Worm (Caenorhabditis elegans): Measurements from ENCODE around the gene Y59A8A.8.
"Not testable (repeated sequence)": the region's sequence is repeated elsewhere in the genome, so short reads cannot be mapped to it uniquely, and the experiment has no call there.

Y59A8A.8 gene

DNA sequence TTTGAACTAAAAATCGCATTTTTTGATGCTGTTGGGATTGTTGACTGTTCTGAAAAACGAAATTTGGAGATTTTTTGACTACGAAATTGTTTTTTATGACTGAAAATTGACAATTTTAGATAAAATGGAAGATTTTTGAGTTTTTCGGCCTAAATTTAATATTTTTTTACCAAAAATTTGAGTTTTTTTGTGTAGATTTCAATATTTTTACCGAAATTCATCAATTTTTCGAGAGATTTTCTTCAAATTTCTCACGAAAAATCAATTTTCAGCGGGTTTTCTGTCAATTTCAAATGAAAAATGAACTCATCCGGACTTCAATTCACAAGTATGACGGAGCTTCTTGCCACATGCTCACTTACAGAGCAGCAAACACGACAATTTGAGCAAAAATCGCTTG, at the start of gene Y59A8A.8:
Gene Y59A8A.8, plus strand, starts transcription at position 301 of the 400 bp plus-strand sequence.
- TF ChIP-seq unc-62 (GFP tag; optimal IDR thresholded peaks at IDR 0.05), result not testable (repeated sequence)

DNA sequence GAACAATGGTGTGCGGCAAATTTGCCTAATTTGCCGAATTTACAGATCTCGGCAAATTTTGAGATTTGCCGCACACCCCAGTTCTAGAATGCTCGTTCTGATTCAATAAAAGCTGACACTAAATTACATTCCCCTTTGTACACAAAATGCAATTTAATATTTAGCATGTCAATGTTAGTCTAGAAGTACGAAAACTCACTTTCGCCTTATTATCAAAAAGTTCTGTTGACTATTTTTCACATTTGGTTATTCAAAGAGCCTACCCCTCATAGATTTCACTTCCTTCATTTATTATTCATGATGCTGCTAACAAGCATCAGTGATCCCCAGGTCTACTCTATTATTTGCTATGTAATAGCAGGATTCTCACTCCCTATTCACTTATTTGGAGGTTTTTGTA, 46.8 kb upstream of the Y59A8A.8 start, which contains the start of gene srh-298:
Gene srh-298, plus strand, starts transcription at position 301 of the 400 bp plus-strand sequence.
- no peak for TF ChIP-seq unc-62 (GFP tag; optimal IDR thresholded peaks at IDR 0.05)

ce11 chrV:17819704-17820103, 45.7 kb upstream of the Y59A8A.8 start:
- no peak for TF ChIP-seq unc-62 (GFP tag; optimal IDR thresholded peaks at IDR 0.05)

ce11 chrV:17821805-17822204, 43.6 kb upstream of the Y59A8A.8 start, which contains the start of gene srh-300:
TSS of gene srh-300 (plus strand) at chrV:17822105.
- TF ChIP-seq unc-62 (GFP tag; optimal IDR thresholded peaks at IDR 0.05), result no peak

DNA sequence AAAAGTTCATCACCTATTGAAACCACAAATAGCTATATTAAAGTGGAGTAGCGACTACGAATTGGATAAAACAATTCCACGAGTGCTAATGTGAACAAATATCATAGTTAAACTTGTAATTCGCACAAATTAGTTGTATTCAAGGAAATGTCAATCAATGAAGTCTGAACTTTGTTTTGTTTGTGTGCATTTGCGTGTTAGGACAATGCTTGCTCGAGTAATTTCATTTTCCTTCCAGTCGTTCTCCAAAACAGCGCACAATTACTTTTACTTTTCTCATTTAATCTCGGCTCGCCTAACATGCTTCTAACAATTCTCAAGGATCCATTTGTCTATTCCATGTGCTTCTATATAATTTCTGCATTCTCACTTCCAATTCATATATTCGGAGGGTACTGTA, 40.8 kb upstream of the Y59A8A.8 start, which contains the start of gene srh-301:
Gene srh-301, plus strand, starts transcription at position 301 of the 400 bp plus-strand sequence.
- TF ChIP-seq unc-62 (GFP tag; optimal IDR thresholded peaks at IDR 0.05), result no peak

DNA sequence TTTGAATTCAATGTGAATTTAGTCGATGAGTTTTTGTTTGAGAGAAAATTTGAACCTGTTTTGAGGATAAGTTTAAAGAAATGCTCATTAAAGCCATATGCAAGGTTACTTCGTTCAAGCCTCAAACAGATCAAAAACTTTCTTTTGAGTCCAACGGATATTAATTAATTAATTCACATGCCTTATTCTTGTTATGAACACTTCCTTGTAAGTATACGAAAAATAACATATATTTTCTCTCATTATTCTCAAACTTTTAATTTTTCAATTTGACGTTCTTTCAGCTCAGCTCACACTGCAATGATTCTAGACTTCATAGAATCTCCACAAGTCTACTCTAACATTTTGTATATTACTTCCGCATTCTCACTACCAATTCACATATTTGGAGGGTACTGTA, 37.1 kb upstream of the Y59A8A.8 start, which contains the start of gene srh-304:
Gene srh-304, plus strand, starts transcription at position 301 of the 400 bp plus-strand sequence.
- no peak for TF ChIP-seq unc-62 (GFP tag; optimal IDR thresholded peaks at IDR 0.05)

DNA sequence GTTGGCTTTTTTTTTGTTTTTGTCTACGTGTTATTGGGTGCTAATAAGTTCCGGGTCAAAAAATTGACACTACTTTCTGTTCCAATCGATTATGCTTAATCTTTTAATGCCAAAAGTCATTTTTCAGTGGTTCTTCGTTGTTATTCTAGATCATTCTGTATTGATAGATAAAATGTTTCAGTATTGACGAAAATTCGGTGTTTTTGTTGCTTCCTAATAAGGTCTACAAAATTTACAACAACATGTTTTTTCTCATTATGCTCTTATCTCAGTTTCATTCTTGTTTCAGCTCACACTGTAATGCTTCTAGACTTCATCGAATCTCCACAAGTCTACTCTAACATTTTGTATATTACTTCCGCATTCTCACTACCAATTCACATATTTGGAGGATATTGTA, 34.1 kb upstream of the Y59A8A.8 start, which contains the start of gene srh-303:
Gene srh-303, plus strand, starts transcription at position 301 of the 400 bp plus-strand sequence.
- no peak for TF ChIP-seq unc-62 (GFP tag; optimal IDR thresholded peaks at IDR 0.05)

- TF ChIP-seq unc-62 (GFP tag; optimal IDR thresholded peaks at IDR 0.05), result no peak
Observed at ce11 chrV:17844106-17844505, 21.3 kb upstream of the Y59A8A.8 start, which contains the start of gene srh-286. TSS of gene srh-286 (minus strand) at chrV:17844206.

DNA sequence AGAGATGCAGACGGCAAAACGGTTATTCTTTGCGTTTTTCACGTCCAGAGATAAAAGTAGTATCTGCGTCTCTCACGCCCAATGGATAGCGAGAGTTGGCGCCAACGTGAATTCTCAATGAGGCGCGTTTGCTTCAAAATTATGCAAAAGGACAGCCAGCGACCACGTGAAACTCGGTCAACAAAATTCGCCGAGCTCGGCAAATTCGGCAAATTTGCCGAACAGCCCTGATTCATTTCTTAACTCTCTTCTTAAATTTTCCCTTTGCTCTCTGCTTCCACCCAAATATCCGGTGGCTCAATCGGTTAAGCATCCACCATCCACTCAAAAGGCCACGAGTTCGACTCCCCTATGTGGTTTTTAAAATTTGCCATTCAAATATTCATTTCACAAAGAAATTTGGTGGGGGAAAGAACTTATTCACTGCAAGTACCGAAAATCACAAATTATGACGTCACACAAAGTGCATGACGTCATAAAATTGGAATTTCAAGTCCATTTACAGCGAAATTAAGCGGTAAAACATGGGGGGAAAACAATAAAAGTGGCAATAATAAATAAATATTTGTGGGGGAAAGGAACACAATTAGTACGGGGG, 19.9 kb upstream of the Y59A8A.8 start:
- no peak for TF ChIP-seq unc-62 (GFP tag; optimal IDR thresholded peaks at IDR 0.05)

- no peak for TF ChIP-seq unc-62 (GFP tag; optimal IDR thresholded peaks at IDR 0.05)
Observed at ce11 chrV:17855889-17856288, 9.5 kb upstream of the Y59A8A.8 start, which contains the start of gene tcc-1. TSS of gene tcc-1 (minus strand) at chrV:17855989.

ce11 chrV:17857901-17858300, 7.5 kb upstream of the Y59A8A.8 start:
- no peak for TF ChIP-seq unc-62 (GFP tag; optimal IDR thresholded peaks at IDR 0.05)

ce11 chrV:17859065-17859464, 6.3 kb upstream of the Y59A8A.8 start:
- TF ChIP-seq unc-62 (GFP tag; optimal IDR thresholded peaks at IDR 0.05), result no peak

DNA sequence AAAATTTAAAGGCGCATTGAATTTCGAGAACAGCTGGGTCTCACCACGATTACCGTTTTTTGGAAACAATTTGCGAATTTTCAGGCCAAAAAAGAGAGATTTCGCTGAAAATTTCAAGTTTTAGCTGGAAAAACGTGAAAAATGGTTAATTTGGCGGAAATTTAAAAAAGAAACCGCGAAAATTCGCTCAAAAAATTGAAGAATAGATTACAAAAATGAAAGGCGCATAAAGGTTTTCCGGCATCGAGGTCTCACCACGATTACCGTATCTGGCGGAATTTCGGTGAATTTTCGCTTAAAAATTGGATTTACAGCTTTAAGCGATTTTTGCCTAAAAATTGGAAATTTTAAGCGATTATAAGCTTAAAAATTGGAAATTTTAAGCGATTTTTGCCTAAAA, 5.9 kb upstream of the Y59A8A.8 start:
- TF ChIP-seq unc-62 (GFP tag; optimal IDR thresholded peaks at IDR 0.05), result no peak

ce11 chrV:17870569-17870968, 5.2 kb downstream of the Y59A8A.8 start, which contains the start of gene csn-1:
TSS of gene csn-1 (minus strand) at chrV:17870651.
- no peak for TF ChIP-seq unc-62 (GFP tag; optimal IDR thresholded peaks at IDR 0.05)

ce11 chrV:17871049-17871448, 5.6 kb downstream of the Y59A8A.8 start, which contains the start of gene phf-14:
TSS of gene phf-14 (plus strand) at chrV:17871393.
- no peak for TF ChIP-seq unc-62 (GFP tag; optimal IDR thresholded peaks at IDR 0.05)

DNA sequence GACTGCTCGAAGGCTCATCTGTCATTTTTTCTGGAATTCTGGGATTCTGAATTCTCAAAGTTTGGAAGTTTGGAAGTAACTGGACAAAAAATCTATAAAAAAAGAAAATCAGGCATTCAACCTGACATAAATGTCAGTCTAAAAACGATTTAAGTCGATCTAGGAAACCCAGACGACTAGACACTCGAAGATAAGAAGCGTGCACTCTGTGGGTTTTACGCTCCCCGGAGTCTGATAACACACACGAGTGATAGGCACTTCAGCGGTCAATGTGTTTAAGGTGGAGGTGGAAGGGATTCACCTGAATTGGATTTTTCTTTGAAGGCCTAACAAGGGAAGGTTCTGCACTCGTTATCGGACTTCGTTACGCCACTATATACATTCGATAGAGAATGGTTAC, 23.5 kb downstream of the Y59A8A.8 start, which contains the start of gene C06H5.6:
Gene C06H5.6, minus strand, starts transcription at position 46 of the 400 bp plus-strand sequence.
- TF ChIP-seq unc-62 (GFP tag; optimal IDR thresholded peaks at IDR 0.05), result no peak

- no peak for TF ChIP-seq unc-62 (GFP tag; optimal IDR thresholded peaks at IDR 0.05)
Observed at ce11 chrV:17891317-17891716, 25.9 kb downstream of the Y59A8A.8 start.

All from whole organism, dauer.